Worm (Caenorhabditis elegans): Measurements from ENCODE around the gene lsm-7.

The lsm-7 gene

ce11 chrIV:10970333-10970732 is 37.0 kb downstream of the lsm-7 start (continued):
- TF ChIP-seq F10B5.3 (tag; optimal IDR thresholded peaks at IDR 0.05) (no peak), fos-1 (tag; optimal IDR thresholded peaks at IDR 0.05) (no peak), zip-2 (tag; optimal IDR thresholded peaks at IDR 0.05) (no peak), set-16 (GFP tag; IDR thresholded peaks at IDR 0.05) (no peak), hif-1 (tag; optimal IDR thresholded peaks at IDR 0.05) (no peak), nhr-48 (tag; optimal IDR thresholded peaks at IDR 0.05) (peak; percentile 2), lir-3 (tag; optimal IDR thresholded peaks at IDR 0.05) (no peak), Y105C5A.15 (GFP tag; IDR thresholded peaks at IDR 0.05) (no peak), F44E2.7 (GFP tag; IDR thresholded peaks at IDR 0.05) (no peak), lin-15B (tag; optimal IDR thresholded peaks at IDR 0.05) (no peak), zfp-2 (tag; optimal IDR thresholded peaks at IDR 0.05) (no peak), lin-39 (tag; optimal IDR thresholded peaks at IDR 0.05) (no peak), Y75B8A.6 (GFP tag; IDR thresholded peaks at IDR 0.05) (no peak), ZK546.5 (tag; optimal IDR thresholded peaks at IDR 0.05) (no peak), fkh-10 (GFP tag; optimal IDR thresholded peaks at IDR 0.05) (no peak), ama-1 (optimal IDR thresholded peaks at IDR 0.05) (no peak), nhr-11 (tag; optimal IDR thresholded peaks at IDR 0.05) (no peak), nhr-41 (GFP tag; IDR thresholded peaks at IDR 0.05) (0 out of 2 replicates have a peak, but pooled peaks have one; percentile 37), unc-39 (tag; optimal IDR thresholded peaks at IDR 0.05) (no peak), zip-11 (GFP tag; IDR thresholded peaks at IDR 0.05) (no peak), ceh-82 (tag; optimal IDR thresholded peaks at IDR 0.05) (no peak), spr-3 (GFP tag; optimal IDR thresholded peaks at IDR 0.05) (no peak), ceh-32 (tag; optimal IDR thresholded peaks at IDR 0.05; ENCODE audit: poor library complexity) (no peak), ztf-11 (tag; optimal IDR thresholded peaks at IDR 0.05) (no peak), zfp-3 (GFP tag; conservative IDR thresholded peaks at IDR 0.05) (no peak), unc-130 (GFP tag; optimal IDR thresholded peaks at IDR 0.05) (no peak), lin-1 (GFP tag; IDR thresholded peaks at IDR 0.05) (0 out of 2 replicates have a peak, but pooled peaks have one; percentile 37), mdl-1 (tag; optimal IDR thresholded peaks at IDR 0.05) (no peak), mep-1 (tag; optimal IDR thresholded peaks at IDR 0.05) (peak; percentile 12)

ce11 chrIV:10970767-10971166 is 37.5 kb downstream of the lsm-7 start:
- TF ChIP-seq aha-1 (tag) (peak; percentile 91), hlh-30 (tag; optimal IDR thresholded peaks at IDR 0.05; ENCODE audit: insufficient read depth) (no peak), lin-29 (GFP tag; IDR thresholded peaks at IDR 0.05) (no peak)

- peak in 1 of 2 experiments; percentile 95 for TF ChIP-seq unc-62 (GFP tag; optimal IDR thresholded peaks at IDR 0.05 in 1 of 2)
- no peak for TF ChIP-seq unc-62 (tag; optimal IDR thresholded peaks at IDR 0.05)
- peak; percentile 26 for TF ChIP-seq hlh-30 (tag; optimal IDR thresholded peaks at IDR 0.05; ENCODE audit: insufficient read depth)
- TF ChIP-seq duxl-1 (tag; optimal IDR thresholded peaks at IDR 0.05; ENCODE audit: poor library complexity): no peak
- peak; percentile 71 for TF ChIP-seq nhr-25 (tag; optimal IDR thresholded peaks at IDR 0.05; ENCODE audit: borderline replicate concordance, insufficient read depth)
- TF ChIP-seq hlh-11 (tag; optimal IDR thresholded peaks at IDR 0.05): peak; percentile 17
- peak; percentile 23 for TF ChIP-seq dve-1 (tag; optimal IDR thresholded peaks at IDR 0.05; ENCODE audit: insufficient read depth)
- no peak for TF ChIP-seq zip-11 (GFP tag; IDR thresholded peaks at IDR 0.05)
- no peak for TF ChIP-seq arid-1 (GFP tag; conservative IDR thresholded peaks at IDR 0.05)
- TF ChIP-seq dmd-6 (GFP tag; IDR thresholded peaks at IDR 0.05): 0 out of 2 replicates have a peak, but pooled peaks have one; percentile 5
- TF ChIP-seq nhr-28 (tag; optimal IDR thresholded peaks at IDR 0.05): peak; percentile 65
- no peak for TF ChIP-seq snpc-4 (tag; optimal IDR thresholded peaks at IDR 0.05)
- TF ChIP-seq mxl-3 (GFP tag; optimal IDR thresholded peaks at IDR 0.05): peak; percentile 28
These were observed 38.4 kb downstream of the lsm-7 start for ce11 chrIV:10971636-10972199.

All from whole organism, L4 larva.